Fruit fly (Drosophila melanogaster) whole organism, embryonic: ENCODE measurements around the gene NdufV3.

Experiments used
- BtbVII ChIP-seq: fragments of 200-800 bp; sonication (Bioruptor generic); optimal IDR thresholded peaks from 3 replicates; lab custom pipeline; 2017; ENCODE audit warnings: missing biosample characterization, mild to moderate bottlenecking, missing genetic modification characterization
- CG10543 ChIP-seq: fragments of 200-800 bp; sonication (Bioruptor generic); optimal IDR thresholded peaks from 3 replicates; lab custom pipeline; 2017; ENCODE audit warnings: missing biosample characterization, mild to moderate bottlenecking, missing genetic modification characterization, moderate library complexity
- CG11247 ChIP-seq: fragments of 200-800 bp; sonication (Bioruptor generic); IDR thresholded peaks from 2 replicates; pipeline ENCODE4 v1.3.6; 2022; ENCODE audit warnings: missing biosample characterization, missing genetic modification characterization
- CG13424 ChIP-seq: fragments of 200-800 bp; sonication (Bioruptor generic); optimal IDR thresholded peaks from 2 replicates; lab custom pipeline; 2019; ENCODE audit warnings: missing biosample characterization, mild to moderate bottlenecking, missing genetic modification characterization, moderate library complexity
- CG13775 ChIP-seq: fragments of 200-800 bp; sonication (Bioruptor generic); optimal IDR thresholded peaks from 3 replicates; lab custom pipeline; 2017; ENCODE audit warnings: missing biosample characterization, mild to moderate bottlenecking, missing genetic modification characterization
- CG14965 ChIP-seq: fragments of 200-800 bp; sonication (Bioruptor generic); optimal IDR thresholded peaks from 2 replicates; lab custom pipeline; 2016; ENCODE audit warnings: missing biosample characterization, missing genetic modification characterization, borderline replicate concordance
- CG16813 ChIP-seq: fragments of 200-800 bp; sonication (Bioruptor generic); IDR thresholded peaks from 3 replicates; pipeline ENCODE4 v1.3.6; 2022; ENCODE audit warnings: missing biosample characterization, missing genetic modification characterization; ENCODE audit not compliant: partially characterized antibody
- CG1832 ChIP-seq: fragments of 200-800 bp; sonication (Bioruptor generic); optimal IDR thresholded peaks from 2 replicates; lab custom pipeline; 2017; ENCODE audit warnings: missing biosample characterization, mild to moderate bottlenecking, missing genetic modification characterization, inconsistent platforms
- CG18599 ChIP-seq: fragments of 200-800 bp; sonication (Bioruptor generic); optimal IDR thresholded peaks from 3 replicates; lab custom pipeline; 2017; ENCODE audit warnings: missing biosample characterization, missing genetic modification characterization, mild to moderate bottlenecking, moderate library complexity, missing genetic modification reagents
- CG2875 ChIP-seq: fragments of 200-800 bp; sonication (Bioruptor generic); optimal IDR thresholded peaks from 2 replicates; lab custom pipeline; 2017; ENCODE audit warnings: missing biosample characterization, mild to moderate bottlenecking, missing genetic modification characterization, missing genetic modification reagents
- CG30403 ChIP-seq: fragments of 200-800 bp; sonication (Bioruptor generic); optimal IDR thresholded peaks from 3 replicates; lab custom pipeline; 2016; ENCODE audit warnings: missing biosample characterization, missing genetic modification characterization
- CG33213 ChIP-seq: fragments of 200-800 bp; sonication (Bioruptor generic); optimal IDR thresholded peaks from 3 replicates; lab custom pipeline; 2016; ENCODE audit warnings: missing biosample characterization, missing genetic modification characterization
- CG4328 ChIP-seq: fragments of 200-800 bp; sonication (Bioruptor generic); optimal IDR thresholded peaks from 3 replicates; lab custom pipeline; 2017; ENCODE audit warnings: missing biosample characterization, missing genetic modification reagents, missing genetic modification characterization
- CG4360 ChIP-seq: fragments of 200-800 bp; sonication (Bioruptor generic); IDR thresholded peaks from 2 replicates; pipeline ENCODE4 v1.3.6; 2022; ENCODE audit warnings: missing biosample characterization, missing genetic modification characterization
- CG5245 ChIP-seq: fragments of 200-800 bp; sonication (Bioruptor generic); optimal IDR thresholded peaks from 3 replicates; lab custom pipeline; 2016; ENCODE audit warnings: missing biosample characterization, missing genetic modification characterization
- CG6854 ChIP-seq: fragments of 200-800 bp; sonication (Bioruptor generic); optimal IDR thresholded peaks from 3 replicates; lab custom pipeline; 2017; ENCODE audit warnings: missing biosample characterization, mild to moderate bottlenecking, missing genetic modification characterization
- CG7271 ChIP-seq: fragments of 200-800 bp; sonication (Bioruptor generic); optimal IDR thresholded peaks from 2 replicates; lab custom pipeline; 2018; ENCODE audit warnings: missing biosample characterization, mild to moderate bottlenecking, missing genetic modification characterization, moderate library complexity
- CG7372 ChIP-seq: fragments of 200-800 bp; sonication (Bioruptor generic); IDR thresholded peaks from 2 replicates; pipeline ENCODE4 v1.3.6; 2022; ENCODE audit warnings: missing biosample characterization, missing genetic modification characterization
- CG7987 ChIP-seq: fragments of 200-800 bp; sonication (Bioruptor generic); optimal IDR thresholded peaks from 2 replicates; lab custom pipeline; 2018; ENCODE audit warnings: missing biosample characterization, mild to moderate bottlenecking, missing genetic modification characterization, moderate library complexity
- CG8388 ChIP-seq: fragments of 200-800 bp; sonication (Bioruptor generic); optimal IDR thresholded peaks from 2 replicates; lab custom pipeline; 2019; ENCODE audit warnings: missing biosample characterization, mild to moderate bottlenecking, missing genetic modification characterization, moderate library complexity
- CoRest ChIP-seq: fragments of 200-800 bp; sonication (Bioruptor generic); optimal IDR thresholded peaks from 3 replicates; lab custom pipeline; 2018; ENCODE audit warnings: missing biosample characterization, mild to moderate bottlenecking, missing genetic modification characterization, moderate library complexity
- Dad ChIP-seq: fragments of 200-800 bp; sonication (Bioruptor generic); optimal IDR thresholded peaks from 3 replicates; lab custom pipeline; 2016; ENCODE audit warnings: missing biosample characterization, missing genetic modification characterization
- Dfd ChIP-seq, 2 experiments: fragments of >200 bp; optimal IDR thresholded peaks; 2 replicates each; lab custom pipeline; 2017; ENCODE audit warnings: missing biosample characterization in 2 of 2, missing genetic modification characterization in 2 of 2
- NC2α ChIP-seq: fragments of 200-800 bp; sonication (Bioruptor generic); optimal IDR thresholded peaks from 2 replicates; lab custom pipeline; 2016; ENCODE audit warnings: missing biosample characterization, missing genetic modification characterization
- Neu2 ChIP-seq: fragments of 200-800 bp; sonication (Bioruptor generic); optimal IDR thresholded peaks from 3 replicates; lab custom pipeline; 2016; ENCODE audit warnings: missing biosample characterization, missing genetic modification characterization, borderline replicate concordance
- Nf-YC ChIP-seq: fragments of 200-800 bp; optimal IDR thresholded peaks from 3 replicates; lab custom pipeline; 2019; ENCODE audit warnings: missing biosample characterization, mild to moderate bottlenecking, missing genetic modification characterization, moderate library complexity
- Xbp1 ChIP-seq: fragments of 200-800 bp; sonication (Bioruptor generic); optimal IDR thresholded peaks from 3 replicates; lab custom pipeline; 2016; ENCODE audit warnings: missing biosample characterization, mild to moderate bottlenecking, missing genetic modification characterization
- Xrp1 ChIP-seq: fragments of 200-800 bp; sonication (Bioruptor generic); IDR thresholded peaks from 2 replicates; pipeline ENCODE4 v1.3.6; 2022; ENCODE audit warnings: missing biosample characterization, missing genetic modification characterization
- ab ChIP-seq: fragments of 200-800 bp; sonication (Bioruptor generic); optimal IDR thresholded peaks from 2 replicates; lab custom pipeline; 2016; ENCODE audit warnings: missing biosample characterization, missing genetic modification characterization
- ash1 ChIP-seq: fragments of 200-800 bp; sonication (Bioruptor generic); optimal IDR thresholded peaks from 2 replicates; lab custom pipeline; 2018; ENCODE audit warnings: missing biosample characterization, mild to moderate bottlenecking, missing genetic modification characterization
- az2 ChIP-seq: fragments of 200-800 bp; sonication (Bioruptor generic); optimal IDR thresholded peaks from 3 replicates; lab custom pipeline; 2016; ENCODE audit warnings: missing biosample characterization, missing genetic modification characterization
- ci ChIP-seq: fragments of 200-800 bp; sonication (Bioruptor generic); IDR thresholded peaks from 3 replicates; pipeline ENCODE4 v1.3.6; 2022; ENCODE audit warnings: missing biosample characterization, missing genetic modification characterization
- croc ChIP-seq: fragments of 200-800 bp; sonication (Bioruptor generic); conservative IDR thresholded peaks from 3 replicates; pipeline ENCODE4 v1.3.6; 2022; ENCODE audit warnings: missing biosample characterization, missing genetic modification characterization
- crp ChIP-seq, 2 experiments: fragments of 200-800 bp; sonication (Bioruptor generic); optimal IDR thresholded peaks; 2 replicates in 1 of 2; 3 replicates in 1 of 2; lab custom pipeline; 2017; ENCODE audit warnings: missing biosample characterization in 2 of 2, missing genetic modification characterization in 2 of 2, mild to moderate bottlenecking in 1 of 2, moderate library complexity in 1 of 2
- dati ChIP-seq: fragments of 200-800 bp; sonication (Bioruptor generic); IDR thresholded peaks from 2 replicates; pipeline ENCODE4 v1.3.6; 2022; ENCODE audit warnings: missing biosample characterization, missing genetic modification characterization
- dysf ChIP-seq: fragments of 200-800 bp; sonication (Bioruptor generic); IDR thresholded peaks from 3 replicates; pipeline ENCODE4 v1.3.6; 2022; ENCODE audit warnings: missing biosample characterization, missing genetic modification characterization
- emc ChIP-seq: fragments of 200-800 bp; sonication (Bioruptor generic); optimal IDR thresholded peaks from 2 replicates; lab custom pipeline; 2016; ENCODE audit warnings: missing biosample characterization, missing genetic modification characterization
- eyg ChIP-seq: fragments of 200-800 bp; sonication (Bioruptor generic); optimal IDR thresholded peaks from 3 replicates; lab custom pipeline; 2016; ENCODE audit warnings: missing biosample characterization, missing genetic modification characterization
- hkb ChIP-seq, 2 experiments: fragments of 200-800 bp in 1 of 2; fragments of >200 bp in 1 of 2; sonication (Bioruptor generic) in 1 of 2; IDR thresholded peaks in 1 of 2; optimal IDR thresholded peaks in 1 of 2; 2 replicates each; pipeline versions ENCODE4 v1.3.6 to Lab custom; 2017 to 2022; ENCODE audit warnings: missing biosample characterization in 1 of 2, missing genetic modification characterization in 1 of 2
- inv ChIP-seq: fragments of 200-800 bp; sonication (Bioruptor generic); IDR thresholded peaks from 2 replicates; pipeline ENCODE4 v1.3.6; 2022; ENCODE audit warnings: missing biosample characterization, missing genetic modification characterization; ENCODE audit not compliant: partially characterized antibody
- jigr1 ChIP-seq: fragments of 200-800 bp; sonication (Bioruptor generic); IDR thresholded peaks from 3 replicates; pipeline ENCODE4 v1.3.6; 2022; ENCODE audit warnings: missing biosample characterization, missing genetic modification characterization
- lab ChIP-seq: fragments of 200-800 bp; sonication (Bioruptor generic); optimal IDR thresholded peaks from 3 replicates; lab custom pipeline; 2017; ENCODE audit warnings: missing biosample characterization, missing genetic modification characterization, mild to moderate bottlenecking, moderate library complexity, missing genetic modification reagents
- luna ChIP-seq: fragments of 200-800 bp; sonication (Bioruptor generic); optimal IDR thresholded peaks from 2 replicates; lab custom pipeline; 2016; ENCODE audit warnings: missing biosample characterization, missing genetic modification characterization
- peb ChIP-seq: fragments of 200-800 bp; sonication (Bioruptor generic); IDR thresholded peaks from 2 replicates; pipeline ENCODE4 v1.3.6; 2022; ENCODE audit warnings: missing biosample characterization, missing genetic modification characterization
- phol ChIP-seq: fragments of 200-800 bp; sonication (Bioruptor generic); optimal IDR thresholded peaks from 3 replicates; lab custom pipeline; 2018; ENCODE audit warnings: missing biosample characterization, mild to moderate bottlenecking, missing genetic modification characterization, moderate library complexity
- row ChIP-seq: fragments of 200-800 bp; sonication (Bioruptor generic); IDR thresholded peaks from 3 replicates; pipeline ENCODE4 v1.3.6; 2022; ENCODE audit warnings: missing biosample characterization, missing genetic modification characterization
- sna ChIP-seq: fragments of 200-800 bp; sonication (Bioruptor generic); IDR thresholded peaks from 2 replicates; pipeline ENCODE4 v1.3.6; 2022; ENCODE audit warnings: missing biosample characterization, missing genetic modification characterization; ENCODE audit not compliant: partially characterized antibody
- tgo ChIP-seq: fragments of 200-800 bp; sonication (Bioruptor generic); IDR thresholded peaks from 3 replicates; pipeline ENCODE4 v1.3.6; 2022; ENCODE audit warnings: missing biosample characterization, missing genetic modification characterization
- ttk ChIP-seq: fragments of 200-800 bp; sonication (Bioruptor generic); IDR thresholded peaks from 2 replicates; pipeline ENCODE4 v2.1.2; 2022; ENCODE audit warnings: missing biosample characterization, missing genetic modification characterization
- zen ChIP-seq: fragments of 200-800 bp; sonication (Bioruptor generic); optimal IDR thresholded peaks from 3 replicates; lab custom pipeline; 2018; ENCODE audit warnings: missing biosample characterization, mild to moderate bottlenecking, missing genetic modification characterization, moderate library complexity

Gene NdufV3

DNA sequence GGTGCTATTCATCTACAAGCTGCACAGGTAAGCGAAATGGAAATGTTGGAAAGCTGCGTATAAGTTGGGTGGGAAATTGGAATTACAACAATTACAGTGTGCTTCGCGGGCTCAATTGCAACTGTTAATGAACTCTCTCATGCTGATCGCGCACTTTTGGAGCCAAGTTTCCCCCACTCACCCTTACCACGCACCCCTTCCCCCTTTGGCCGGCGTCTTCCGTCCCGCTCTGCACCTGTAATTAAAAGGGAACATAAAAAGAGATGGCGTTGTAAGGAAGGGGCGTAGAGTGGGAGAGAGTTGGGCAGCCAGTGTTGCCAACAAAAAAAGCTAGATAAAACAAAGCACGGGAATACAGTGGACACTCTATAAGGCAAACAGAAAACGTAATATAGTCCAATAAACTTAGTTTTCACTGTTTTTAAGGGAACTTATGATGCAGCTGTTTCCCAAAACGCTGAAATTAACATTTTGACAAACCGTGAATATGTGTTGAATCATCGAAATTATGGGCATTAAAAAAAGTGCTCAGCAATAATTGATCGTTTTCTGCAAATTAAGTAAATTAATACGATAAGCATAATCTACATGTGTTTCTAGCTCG, 9.0 kb upstream of the NdufV3 start (continued):
- TF ChIP-seq Neu2 = no peak
- no peak for TF ChIP-seq CG18599
- no peak for TF ChIP-seq jigr1
- TF ChIP-seq CG10543 (GFP tag; lab: Kevin White, UChicago) = no peak
- TF ChIP-seq BtbVII (GFP tag; lab: Kevin White, UChicago) = no peak
- no peak for TF ChIP-seq CG16813 (GFP tag; lab: Robert Waterston, UW)
- no peak for TF ChIP-seq crp (GFP tag; optimal IDR thresholded peaks at IDR 0.05; lab: Kevin White, UChicago)
- TF ChIP-seq CG6854 (GFP tag; lab: Kevin White, UChicago) = no peak
- TF ChIP-seq NC2α (GFP tag; lab: Kevin White, UChicago) = no peak
- TF ChIP-seq inv (GFP tag; lab: Robert Waterston, UW) = no peak
- no peak for TF ChIP-seq eyg (GFP tag; lab: Kevin White, UChicago)
- TF ChIP-seq ci (GFP tag; lab: Robert Waterston, UW) = peak; percentile 53; the same call in 1 of the 3 replicates
- TF ChIP-seq CG33213 (GFP tag; lab: Kevin White, UChicago) = no peak
- no peak for TF ChIP-seq croc (GFP tag; lab: Robert Waterston, UW)
- TF ChIP-seq CG13775 (GFP tag; lab: Kevin White, UChicago) = peak; percentile 21
- TF ChIP-seq lab = peak; percentile 32
- TF ChIP-seq CG14965 (GFP tag; lab: Kevin White, UChicago) = no peak
- TF ChIP-seq Xbp1 = peak; percentile 30
- TF ChIP-seq CG7987 = no peak
- TF ChIP-seq CG13424 (tag; lab: Kevin White, UChicago) = peak; percentile 14
- TF ChIP-seq emc (GFP tag; lab: Kevin White, UChicago) = no peak
- TF ChIP-seq ab = no peak
- no peak for TF ChIP-seq Xrp1
- no peak for TF ChIP-seq ttk (GFP tag; lab: Robert Waterston, UW)
- TF ChIP-seq luna = no peak
- no peak for TF ChIP-seq tgo (GFP tag; lab: Robert Waterston, UW)
- peak; percentile 10 for TF ChIP-seq az2 (GFP tag; lab: Kevin White, UChicago)
- TF ChIP-seq dati (GFP tag; lab: Robert Waterston, UW) = no peak
- TF ChIP-seq ash1 (GFP tag; lab: Kevin White, UChicago) = no peak
- TF ChIP-seq sna (GFP tag; lab: Robert Waterston, UW) = no peak
- TF ChIP-seq zen (tag; lab: Kevin White, UChicago) = no peak
- TF ChIP-seq Dfd (GFP tag; optimal IDR thresholded peaks at IDR 0.05; lab: Kevin White, UChicago) = no peak
- peak; percentile 43 for TF ChIP-seq CG30403 (GFP tag; lab: Kevin White, UChicago)
- no peak for TF ChIP-seq CG5245
- peak; percentile 55 for TF ChIP-seq CG1832 (GFP tag; lab: Kevin White, UChicago)
- TF ChIP-seq Nf-YC (tag; lab: Kevin White, UChicago) = no peak
- TF ChIP-seq hkb (optimal IDR thresholded peaks at IDR 0.05; lab: Kevin White, UChicago) = no peak
- no peak for TF ChIP-seq hkb (GFP tag; IDR thresholded peaks at IDR 0.05; lab: Robert Waterston, UW)
- TF ChIP-seq dysf (GFP tag; lab: Robert Waterston, UW) = 0 out of 3 replicates have a peak, but pooled peaks have one; percentile 26
- no peak for TF ChIP-seq CG2875 (GFP tag; lab: Kevin White, UChicago)
- TF ChIP-seq CG4328 (GFP tag; lab: Kevin White, UChicago) = no peak
- TF ChIP-seq CG7271 = no peak
- TF ChIP-seq CG4360 (GFP tag; lab: Robert Waterston, UW) = no peak
- no peak for TF ChIP-seq Dad
- no peak for TF ChIP-seq CG11247 (GFP tag; lab: Robert Waterston, UW)
- TF ChIP-seq row (GFP tag; lab: Robert Waterston, UW) = peak; percentile 69
- TF ChIP-seq CoRest (tag; lab: Kevin White, UChicago) = no peak
- no peak for TF ChIP-seq peb (GFP tag; lab: Robert Waterston, UW)
- TF ChIP-seq phol (tag; lab: Kevin White, UChicago) = peak; percentile 4
- no peak for TF ChIP-seq CG7372 (GFP tag; lab: Robert Waterston, UW)
- peak; percentile 23 for TF ChIP-seq CG8388
